Fruit fly (Drosophila melanogaster): ENCODE results near the gene PH4alphaMP.
A peak's percentile ranks its signal among the peaks of the same experiment; 100 is the strongest.

- no peak for TF ChIP-seq rn (GFP tag; IDR thresholded peaks at IDR 0.05)
- peak; percentile 56; the same call in 1 of the 2 replicates for TF ChIP-seq CG12605 (GFP tag; IDR thresholded peaks at IDR 0.05)
- TF ChIP-seq D1 (tag; optimal IDR thresholded peaks at IDR 0.05), result no peak
- TF ChIP-seq Ets98B (GFP tag; IDR thresholded peaks at IDR 0.05), result peak; percentile 52; the same call in 1 of the 2 replicates
- no peak for TF ChIP-seq CG8159 (tag; optimal IDR thresholded peaks at IDR 0.05)
- TF ChIP-seq CG9948 (tag; optimal IDR thresholded peaks at IDR 0.05), result no peak
- no peak for TF ChIP-seq CG15710 (tag; optimal IDR thresholded peaks at IDR 0.05)
- peak; percentile 53 for TF ChIP-seq CG8301 (tag; optimal IDR thresholded peaks at IDR 0.05)
- no peak for TF ChIP-seq gl (tag; optimal IDR thresholded peaks at IDR 0.05)
- TF ChIP-seq fd96Ca (GFP tag; IDR thresholded peaks at IDR 0.05), result peak; percentile 73; the same call in 2 of the 3 replicates
- TF ChIP-seq CG13204 (GFP tag; optimal IDR thresholded peaks at IDR 0.05), result no peak
Measured at dm6 chr3R:30531129-30531708, 35.3 kb upstream of the PH4alphaMP start.

Data from whole organism, pupa.